Fruit fly (Drosophila melanogaster) whole organism, adult: Measurements from ENCODE around the gene Erk7.

ENCODE experiments used
- CG7101 ChIP-seq: fragments of 200-800 bp; sonication (Bioruptor generic); optimal IDR thresholded peaks from 2 replicates; lab custom pipeline; 2018; ENCODE audit warnings: missing biosample characterization, mild to moderate bottlenecking, missing genetic modification characterization, moderate library complexity
- bab1 ChIP-seq: fragments of 200-800 bp; sonication (Bioruptor generic); optimal IDR thresholded peaks from 3 replicates; lab custom pipeline; 2019; ENCODE audit warnings: missing biosample characterization, mild to moderate bottlenecking, missing genetic modification characterization, moderate library complexity
- kay ChIP-seq: fragments of 200-800 bp; sonication (Bioruptor generic); peaks from one replicate; lab custom pipeline; 2016; ENCODE audit warnings: missing biosample characterization, missing genetic modification characterization, borderline replicate concordance
- ovo ChIP-seq: fragments of 200-800 bp; sonication (Bioruptor generic); optimal IDR thresholded peaks from 2 replicates; lab custom pipeline; 2016; ENCODE audit warnings: missing biosample characterization, missing genetic modification characterization
- tj ChIP-seq: fragments of 200-800 bp; sonication (Bioruptor generic); optimal IDR thresholded peaks from 3 replicates; lab custom pipeline; 2017; ENCODE audit warnings: missing biosample characterization, mild to moderate bottlenecking, missing genetic modification characterization, moderate library complexity

dm6 chrX:9305735-9306134 is 38.2 kb upstream of the Erk7 start:
- TF ChIP-seq ovo (GFP tag; lab: Kevin White, UChicago): no peak
- TF ChIP-seq kay: no peak
- TF ChIP-seq tj (GFP tag; lab: Kevin White, UChicago): no peak
- TF ChIP-seq CG7101 (tag; lab: Kevin White, UChicago): no peak
- TF ChIP-seq bab1 (GFP tag; lab: Kevin White, UChicago): no peak
